Worm (Caenorhabditis elegans) whole organism, midembryonic: ENCODE results near the gene K03B4.1.

Experiments used
- T22C8.4 ChIP-seq: fragments of 200-800 bp; sonication (Bioruptor generic); IDR thresholded peaks from 2 replicates; pipeline ENCODE4 v1.3.6; 2022; ENCODE audit warnings: missing genetic modification characterization, missing compliant biosample characterization
- cog-1 ChIP-seq: sonication (generic microtip); optimal IDR thresholded peaks from 2 replicates; lab custom pipeline; 2016; ENCODE audit warnings: missing genetic modification characterization, missing compliant biosample characterization
- flt-1 ChIP-seq: fragments of 200-800 bp; sonication (Bioruptor generic); IDR thresholded peaks from 2 replicates; pipeline ENCODE4 v1.3.6; 2022; ENCODE audit warnings: missing genetic modification characterization, missing compliant biosample characterization
- klf-2 ChIP-seq: fragments of 200-800 bp; sonication (Bioruptor generic); conservative IDR thresholded peaks from 2 replicates; pipeline ENCODE4 v1.3.6; 2022; ENCODE audit warnings: missing genetic modification reagents, missing genetic modification characterization, missing compliant biosample characterization
- med-1 ChIP-seq: sonication (generic microtip); optimal IDR thresholded peaks from 2 replicates; lab custom pipeline; 2017; ENCODE audit warnings: missing genetic modification characterization, mild to moderate bottlenecking, missing compliant biosample characterization, antibody characterized with exemption, missing genetic modification reagents; ENCODE audit not compliant: insufficient read depth
- ref-1 ChIP-seq: fragments of 200-800 bp; sonication (Bioruptor generic); conservative IDR thresholded peaks from 2 replicates; pipeline ENCODE4 v1.3.6; 2022; ENCODE audit warnings: missing genetic modification reagents, missing genetic modification characterization, missing compliant biosample characterization
- tab-1 ChIP-seq: fragments of 200-800 bp; sonication (Bioruptor generic); IDR thresholded peaks from 2 replicates; pipeline ENCODE4 v1.3.6; 2022; ENCODE audit warnings: missing genetic modification characterization, missing compliant biosample characterization
- ztf-23 ChIP-seq: fragments of 200-800 bp; sonication (Bioruptor generic); IDR thresholded peaks from 2 replicates; pipeline ENCODE4 v1.3.6; 2022; ENCODE audit warnings: missing genetic modification reagents, missing genetic modification characterization, missing compliant biosample characterization
- ztf-29 ChIP-seq: fragments of 200-800 bp; sonication (Bioruptor generic); IDR thresholded peaks from 2 replicates; pipeline ENCODE4 v1.3.6; 2022; ENCODE audit warnings: missing genetic modification reagents, missing genetic modification characterization, missing compliant biosample characterization

ce11 chrV:4733952-4734351 is 44.8 kb downstream of the K03B4.1 start:
- no peak for TF ChIP-seq tab-1 (GFP tag; lab: Robert Waterston, UW)
- no peak for TF ChIP-seq med-1 (GFP tag; lab: Kevin White, UChicago)
- TF ChIP-seq flt-1: no peak
- TF ChIP-seq ztf-23 (GFP tag; lab: Robert Waterston, UW): no peak
- no peak for TF ChIP-seq klf-2 (GFP tag; lab: Robert Waterston, UW)
- TF ChIP-seq ztf-29: no peak
- no peak for TF ChIP-seq T22C8.4 (GFP tag; lab: Robert Waterston, UW)
- TF ChIP-seq ref-1: no peak
- no peak for TF ChIP-seq cog-1 (tag; lab: Kevin White, UChicago)
